Fruit fly (Drosophila melanogaster): Measurements from ENCODE around the gene CG6686.

The CG6686 gene

dm6 chr2L:12011682-12012655 lies 24.1 kb upstream of the CG6686 start:
- TF ChIP-seq Sox14 (GFP tag; optimal IDR thresholded peaks at IDR 0.05) (peak; percentile 71), CG6792 (GFP tag; optimal IDR thresholded peaks at IDR 0.05) (peak; percentile 73), CG6276 (GFP tag; optimal IDR thresholded peaks at IDR 0.05) (peak; percentile 39), CG1621 (tag; optimal IDR thresholded peaks at IDR 0.05) (peak; percentile 82), eg (GFP tag; IDR thresholded peaks at IDR 0.05) (no peak), esn (GFP tag; optimal IDR thresholded peaks at IDR 0.05) (peak; percentile 82), CG4318 (GFP tag; optimal IDR thresholded peaks at IDR 0.05) (no peak), CG3032 (tag; optimal IDR thresholded peaks at IDR 0.05) (peak; percentile 72), CG3919 (GFP tag; optimal IDR thresholded peaks at IDR 0.05) (peak; percentile 84), CG6808 (GFP tag; optimal IDR thresholded peaks at IDR 0.05) (peak; percentile 69), salr (GFP tag; optimal IDR thresholded peaks at IDR 0.05) (peak; percentile 1 to 47), dsx (GFP tag; optimal IDR thresholded peaks at IDR 0.05; ENCODE audit: poor library complexity, severe bottlenecking) (peak; percentile 92), CG8119 (GFP tag; IDR thresholded peaks at IDR 0.05) (no peak), CG6854 (GFP tag; optimal IDR thresholded peaks at IDR 0.05) (peak; percentile 90), CG32006 (GFP tag; optimal IDR thresholded peaks at IDR 0.05) (peak; percentile 5), acj6 (GFP tag; optimal IDR thresholded peaks at IDR 0.05) (peak; percentile 22), CG6163 (GFP tag; IDR thresholded peaks at IDR 0.05) (no peak), spab (GFP tag; optimal IDR thresholded peaks at IDR 0.05) (peak; percentile 68), Sox102F (GFP tag; optimal IDR thresholded peaks at IDR 0.05) (peak; percentile 83), Hr4 (GFP tag; optimal IDR thresholded peaks at IDR 0.05) (peak; percentile 57), CG8319 (GFP tag; optimal IDR thresholded peaks at IDR 0.05) (peak; percentile 40), ss (GFP tag; optimal IDR thresholded peaks at IDR 0.05) (peak; percentile 75 to 78), fd59A (GFP tag; optimal IDR thresholded peaks at IDR 0.05) (peak; percentile 41), lz (GFP tag; optimal IDR thresholded peaks at IDR 0.05) (peak; percentile 82), Eip93F (GFP tag; optimal IDR thresholded peaks at IDR 0.05) (no peak), CG11902 (GFP tag; optimal IDR thresholded peaks at IDR 0.05) (peak; percentile 31), fkh (GFP tag; optimal IDR thresholded peaks at IDR 0.05) (peak; percentile 85), Ets96B (tag; optimal IDR thresholded peaks at IDR 0.05) (peak; percentile 54), svp (GFP tag) (peak; percentile 100), Hr38 (GFP tag; optimal IDR thresholded peaks at IDR 0.05) (no peak), Lpt (GFP tag; optimal IDR thresholded peaks at IDR 0.05) (peak; percentile 54), Met (GFP tag; optimal IDR thresholded peaks at IDR 0.05) (peak; percentile 85), achi (GFP tag; optimal IDR thresholded peaks at IDR 0.05) (peak; percentile 36), Gug (GFP tag; IDR thresholded peaks at IDR 0.05) (no peak), CG11294 (GFP tag; IDR thresholded peaks at IDR 0.05) (no peak), net (GFP tag; optimal IDR thresholded peaks at IDR 0.05) (peak; percentile 89), Blimp-1 (GFP tag; optimal IDR thresholded peaks at IDR 0.05) (peak; percentile 74), CG7368 (GFP tag; optimal IDR thresholded peaks at IDR 0.05) (peak; percentile 60), Ets21C (GFP tag; optimal IDR thresholded peaks at IDR 0.05) (peak; percentile 61), CG11762 (GFP tag; optimal IDR thresholded peaks at IDR 0.05; ENCODE audit: insufficient read depth) (peak; percentile 21), CG31627 (GFP tag; optimal IDR thresholded peaks at IDR 0.05) (peak; percentile 73), CG10631 (GFP tag; optimal IDR thresholded peaks at IDR 0.05) (no peak), Eip75B (GFP tag; optimal IDR thresholded peaks at IDR 0.05) (peak; percentile 90), OdsH (GFP tag; optimal IDR thresholded peaks at IDR 0.05) (peak; percentile 31), Eip78C (GFP tag) (peak; percentile 86), Sox15 (GFP tag; optimal IDR thresholded peaks at IDR 0.05) (no peak), CG10669 (GFP tag; optimal IDR thresholded peaks at IDR 0.05) (peak; percentile 59), CG16779 (tag; optimal IDR thresholded peaks at IDR 0.05) (peak; percentile 53), CG8632 (GFP tag; optimal IDR thresholded peaks at IDR 0.05) (no peak)

Data from whole organism, prepupa.